Worm (Caenorhabditis elegans) whole organism, L3 larva: ENCODE measurements around the gene mltn-7.
A peak's percentile ranks its signal among the peaks of the same experiment; 100 is the strongest.

Experiments
- ZK546.5 ChIP-seq: sonication (generic microtip); optimal IDR thresholded peaks from 2 replicates; lab custom pipeline; 2017; ENCODE audit warnings: missing biosample characterization, missing genetic modification characterization
- aly-2 ChIP-seq: fragments of 150-350 bp; optimal IDR thresholded peaks from 2 replicates; lab custom pipeline; 2014; ENCODE audit warnings: missing biosample characterization, missing genetic modification characterization
- ama-1 ChIP-seq: fragments of 150-350 bp; optimal IDR thresholded peaks from 2 replicates; lab custom pipeline; 2018
- ceh-16 ChIP-seq: sonication (generic microtip); optimal IDR thresholded peaks from 2 replicates; lab custom pipeline; 2017; ENCODE audit warnings: missing biosample characterization, missing genetic modification characterization
- ceh-28 ChIP-seq: fragments of 150-350 bp; optimal IDR thresholded peaks from 2 replicates; lab custom pipeline; 2014; ENCODE audit warnings: missing biosample characterization, missing genetic modification reagents, missing genetic modification characterization
- ceh-9 ChIP-seq: sonication (generic microtip); optimal IDR thresholded peaks from 2 replicates; lab custom pipeline; 2018; ENCODE audit warnings: missing biosample characterization, missing genetic modification characterization
- egl-5 ChIP-seq: fragments of 150-350 bp; optimal IDR thresholded peaks from 2 replicates; lab custom pipeline; 2017; ENCODE audit warnings: missing biosample characterization, missing genetic modification reagents, missing genetic modification characterization, inconsistent platforms
- elt-1 ChIP-seq: fragments of 150-350 bp; optimal IDR thresholded peaks from 2 replicates; lab custom pipeline; 2014; ENCODE audit warnings: missing biosample characterization, missing genetic modification characterization
- elt-2 ChIP-seq: sonication (generic microtip); optimal IDR thresholded peaks from 2 replicates; lab custom pipeline; 2016; ENCODE audit warnings: missing genetic modification reagents, mild to moderate bottlenecking, missing genetic modification characterization, missing compliant biosample characterization
- elt-3 ChIP-seq, 3 experiments: fragments of 150-350 bp in 1 of 3; sonication (generic microtip) in 2 of 3; optimal IDR thresholded peaks; 2 replicates in 2 of 3; 4 replicates in 1 of 3; lab custom pipeline; 2014 to 2017; ENCODE audit warnings: missing biosample characterization in 3 of 3, missing genetic modification characterization in 3 of 3
- eor-1 ChIP-seq, 2 experiments: fragments of 150-350 bp; optimal IDR thresholded peaks; 2 replicates each; lab custom pipeline; 2014 to 2018; ENCODE audit warnings: missing biosample characterization in 2 of 2, missing genetic modification characterization in 2 of 2
- fkh-2 ChIP-seq: fragments of 150-350 bp; optimal IDR thresholded peaks from 2 replicates; lab custom pipeline; 2014; ENCODE audit warnings: missing biosample characterization, missing genetic modification reagents, missing genetic modification characterization
- hmg-11 ChIP-seq: sonication (generic microtip); optimal IDR thresholded peaks from 2 replicates; lab custom pipeline; 2016; ENCODE audit warnings: missing genetic modification characterization, missing compliant biosample characterization
- jun-1 ChIP-seq: fragments of 150-350 bp; optimal IDR thresholded peaks from 2 replicates; lab custom pipeline; 2014; ENCODE audit warnings: missing biosample characterization, missing genetic modification reagents, missing genetic modification characterization
- lin-15B ChIP-seq: fragments of 150-350 bp; optimal IDR thresholded peaks from 2 replicates; lab custom pipeline; 2014; ENCODE audit warnings: missing biosample characterization, missing genetic modification characterization
- lin-39 ChIP-seq: fragments of 150-350 bp; optimal IDR thresholded peaks from 2 replicates; lab custom pipeline; 2018; ENCODE audit warnings: missing biosample characterization, missing genetic modification reagents, missing genetic modification characterization
- lsy-12 ChIP-seq: sonication (generic microtip); optimal IDR thresholded peaks from 2 replicates; lab custom pipeline; 2016; ENCODE audit warnings: mild to moderate bottlenecking, missing genetic modification characterization, missing compliant biosample characterization
- mml-1 ChIP-seq: fragments of 150-350 bp; sonication (generic microtip); optimal IDR thresholded peaks from 3 replicates; lab custom pipeline; 2014; ENCODE audit warnings: missing biosample characterization, missing genetic modification characterization
- nfya-1 ChIP-seq: sonication (generic microtip); optimal IDR thresholded peaks from 2 replicates; lab custom pipeline; 2017; ENCODE audit warnings: missing genetic modification characterization, mild to moderate bottlenecking, missing compliant biosample characterization, antibody characterized with exemption, moderate library complexity; ENCODE audit not compliant: insufficient read depth
- nhr-11 ChIP-seq: fragments of 150-350 bp; optimal IDR thresholded peaks from 2 replicates; lab custom pipeline; 2014; ENCODE audit warnings: missing biosample characterization, missing genetic modification characterization
- nhr-12 ChIP-seq: fragments of 150-350 bp; optimal IDR thresholded peaks from 2 replicates; lab custom pipeline; 2014; ENCODE audit warnings: missing biosample characterization, missing genetic modification characterization
- nhr-23 ChIP-seq: fragments of 150-350 bp; optimal IDR thresholded peaks from 2 replicates; lab custom pipeline; 2014; ENCODE audit warnings: missing biosample characterization, missing genetic modification reagents, missing genetic modification characterization
- nhr-25 ChIP-seq: sonication (generic microtip); optimal IDR thresholded peaks from 2 replicates; lab custom pipeline; 2017; ENCODE audit warnings: missing biosample characterization, missing genetic modification characterization
- nhr-76 ChIP-seq: fragments of 150-350 bp; sonication (generic microtip); optimal IDR thresholded peaks from 5 replicates; lab custom pipeline; 2014; ENCODE audit warnings: missing biosample characterization, missing genetic modification characterization
- nhr-77 ChIP-seq: fragments of 150-350 bp; optimal IDR thresholded peaks from 2 replicates; lab custom pipeline; 2014; ENCODE audit warnings: missing biosample characterization, missing genetic modification characterization
- pha-4 ChIP-seq: fragments of 150-350 bp; optimal IDR thresholded peaks from 2 replicates; lab custom pipeline; 2014; ENCODE audit warnings: missing biosample characterization, missing genetic modification reagents, missing genetic modification characterization
- pqm-1 ChIP-seq: fragments of 150-350 bp; optimal IDR thresholded peaks from 2 replicates; lab custom pipeline; 2017; ENCODE audit warnings: missing biosample characterization, missing genetic modification characterization, inconsistent platforms
- sea-2 ChIP-seq: fragments of 150-350 bp; sonication (generic microtip); optimal IDR thresholded peaks from 4 replicates; lab custom pipeline; 2014; ENCODE audit warnings: missing biosample characterization, missing genetic modification reagents, missing genetic modification characterization
- skn-1 ChIP-seq: fragments of 150-350 bp; optimal IDR thresholded peaks from 2 replicates; lab custom pipeline; 2014; ENCODE audit warnings: missing biosample characterization, missing genetic modification characterization
- snpc-4 ChIP-seq: fragments of 150-350 bp; optimal IDR thresholded peaks from 2 replicates; lab custom pipeline; 2014; ENCODE audit warnings: missing biosample characterization, missing genetic modification characterization
- unc-39 ChIP-seq: sonication (generic microtip); optimal IDR thresholded peaks from 4 replicates; lab custom pipeline; 2017; ENCODE audit warnings: missing biosample characterization, missing genetic modification characterization
- unc-62 ChIP-seq: fragments of 150-350 bp; sonication (generic microtip); optimal IDR thresholded peaks from 4 replicates; lab custom pipeline; 2014; ENCODE audit warnings: missing biosample characterization, missing genetic modification reagents, missing genetic modification characterization
- ztf-11 ChIP-seq: fragments of 150-350 bp; optimal IDR thresholded peaks from 2 replicates; lab custom pipeline; 2014; ENCODE audit warnings: missing biosample characterization, missing genetic modification characterization

The mltn-7 gene

DNA sequence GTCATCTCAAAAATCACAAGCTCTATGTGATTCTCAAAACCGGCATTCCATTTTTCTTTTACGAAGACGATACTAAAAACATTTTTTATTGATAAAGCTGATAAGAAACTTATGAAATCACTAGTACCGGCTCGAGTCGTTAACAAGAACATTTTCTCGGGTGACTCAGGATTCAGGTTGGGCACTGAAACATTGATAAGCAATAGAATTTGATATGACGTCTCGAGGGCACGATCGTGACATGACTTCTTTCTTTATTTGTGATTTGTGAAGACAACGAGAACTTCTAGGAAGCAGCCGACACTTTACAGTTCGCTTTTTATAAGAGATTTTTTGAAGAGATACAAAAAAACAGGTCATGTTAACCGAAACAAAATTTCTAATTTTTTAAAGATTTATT is 36.4 kb upstream of the mltn-7 start:
- TF ChIP-seq pqm-1 (tag; lab: Kevin White, UChicago) (peak; percentile 95), ceh-16 (tag; lab: Kevin White, UChicago) (no peak), jun-1 (tag; lab: Kevin White, UChicago) (peak; percentile 81), snpc-4 (peak; percentile 20), nfya-1 (tag; lab: Kevin White, UChicago) (no peak), elt-2 (tag; lab: Kevin White, UChicago) (peak; percentile 98), pha-4 (tag; lab: Kevin White, UChicago) (peak; percentile 33)

DNA sequence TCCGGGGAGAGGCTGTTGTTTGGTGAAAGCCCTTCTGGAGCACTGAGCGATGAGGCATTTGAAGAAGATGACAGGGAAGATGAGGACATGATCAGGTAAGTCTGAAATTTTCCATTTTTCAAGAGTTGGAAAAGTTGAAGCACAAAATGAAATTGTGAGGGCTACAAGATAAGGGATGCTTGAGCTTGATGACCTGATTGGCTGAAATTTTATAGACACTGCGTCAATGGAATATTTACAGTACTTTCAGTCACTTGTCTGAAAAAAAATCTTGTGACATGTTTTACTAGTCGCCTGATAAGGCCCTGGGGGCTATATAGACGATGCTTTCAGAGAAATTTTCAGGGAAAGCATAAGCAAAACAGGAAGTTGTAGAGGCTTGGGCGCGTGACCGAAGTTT is 33.8 kb upstream of the mltn-7 start, which contains the start of gene dmd-8:
Gene dmd-8, minus strand, starts transcription at position 101 of the 400 bp plus-strand sequence.
- TF ChIP-seq lsy-12 (tag; lab: Kevin White, UChicago) = no peak
- no peak for TF ChIP-seq unc-39 (tag; lab: Kevin White, UChicago)
- no peak for TF ChIP-seq mml-1 (tag; lab: Kevin White, UChicago)
- no peak for TF ChIP-seq unc-62 (GFP tag; lab: Kevin White, UChicago)
- no peak for TF ChIP-seq nhr-77 (tag; lab: Kevin White, UChicago)
- no peak for TF ChIP-seq ztf-11 (tag; lab: Kevin White, UChicago)
- TF ChIP-seq ceh-28 (tag; lab: Kevin White, UChicago) = no peak
- TF ChIP-seq nhr-12 (tag; lab: Kevin White, UChicago) = no peak
- no peak for TF ChIP-seq skn-1 (tag; lab: Kevin White, UChicago)
- TF ChIP-seq elt-3 (tag; optimal IDR thresholded peaks at IDR 0.05; lab: Kevin White, UChicago) = no peak
- no peak for TF ChIP-seq jun-1 (tag; lab: Kevin White, UChicago)
- no peak for TF ChIP-seq sea-2 (GFP tag; lab: Kevin White, UChicago)
- no peak for TF ChIP-seq ceh-9
- TF ChIP-seq eor-1 (tag; optimal IDR thresholded peaks at IDR 0.05; lab: Kevin White, UChicago) = no peak

DNA sequence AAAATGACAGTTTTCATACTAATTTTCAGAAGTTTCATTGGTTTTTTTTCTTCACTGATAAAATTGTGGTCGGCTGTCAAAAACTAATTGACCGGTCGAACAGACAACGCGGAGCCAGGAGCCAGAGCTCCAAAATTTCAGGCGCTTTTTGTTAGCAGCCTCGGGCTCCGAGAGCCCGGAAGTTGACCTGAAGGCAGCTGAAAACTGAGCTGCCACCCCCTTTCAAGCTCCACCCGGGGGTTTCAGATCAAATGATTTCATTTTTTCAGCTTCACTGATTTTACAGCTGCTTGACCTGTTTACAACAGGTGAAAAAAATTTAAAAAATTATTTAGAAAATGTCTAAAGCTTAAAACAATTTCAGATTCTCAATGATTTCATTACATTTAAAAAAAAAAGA is 27.8 kb upstream of the mltn-7 start:
- TF ChIP-seq skn-1 (tag; lab: Kevin White, UChicago) (no peak), mml-1 (tag; lab: Kevin White, UChicago) (no peak), elt-1 (tag; lab: Kevin White, UChicago) (no peak), aly-2 (tag; lab: Kevin White, UChicago) (no peak), nhr-25 (tag; lab: Kevin White, UChicago) (no peak), snpc-4 (no peak), lin-15B (tag; lab: Kevin White, UChicago) (no peak), nfya-1 (tag; lab: Kevin White, UChicago) (no peak), elt-3 (tag; optimal IDR thresholded peaks at IDR 0.05; lab: Kevin White, UChicago) (no peak), nhr-11 (tag; lab: Kevin White, UChicago) (no peak), jun-1 (tag; lab: Kevin White, UChicago) (no peak), egl-5 (tag; lab: Kevin White, UChicago) (no peak), nhr-12 (tag; lab: Kevin White, UChicago) (no peak)

DNA sequence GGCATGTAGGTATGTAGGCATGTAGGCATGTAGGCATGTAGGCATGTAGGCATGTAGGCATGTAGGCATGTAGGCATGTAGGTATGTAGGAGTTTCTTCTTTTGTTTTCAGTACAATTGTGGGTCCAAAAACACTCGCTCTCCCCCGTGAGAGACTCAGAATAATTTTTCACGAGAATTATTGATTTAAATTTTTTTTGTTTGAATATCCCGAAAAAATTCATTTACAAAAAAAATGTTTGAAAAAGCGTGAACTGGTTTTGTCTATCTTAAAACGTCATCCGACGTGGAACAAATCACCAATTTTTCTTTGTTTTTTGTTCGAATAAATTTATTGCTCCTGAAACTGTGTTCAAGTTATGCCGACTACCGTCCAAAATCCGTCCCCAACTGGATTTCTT is 27.0 kb upstream of the mltn-7 start, which contains the start of gene wago-10:
Gene wago-10, plus strand, starts transcription at position 301 of the 400 bp plus-strand sequence.
- no peak for TF ChIP-seq nhr-23 (tag; lab: Kevin White, UChicago)
- no peak for TF ChIP-seq ceh-16 (tag; lab: Kevin White, UChicago)
- no peak for TF ChIP-seq nhr-25 (tag; lab: Kevin White, UChicago)
- TF ChIP-seq skn-1 (tag; lab: Kevin White, UChicago) = no peak
- no peak for TF ChIP-seq fkh-2 (tag; lab: Kevin White, UChicago)
- no peak for TF ChIP-seq hmg-11 (tag; lab: Kevin White, UChicago)
- no peak for TF ChIP-seq nhr-76 (tag; lab: Kevin White, UChicago)
- no peak for TF ChIP-seq ama-1 (lab: Kevin White, UChicago)
- no peak for TF ChIP-seq nhr-77 (tag; lab: Kevin White, UChicago)
- no peak for TF ChIP-seq lin-39 (tag; lab: Kevin White, UChicago)
- no peak for TF ChIP-seq ceh-9
- no peak for TF ChIP-seq ZK546.5 (tag; lab: Kevin White, UChicago)
- TF ChIP-seq lsy-12 (tag; lab: Kevin White, UChicago) = no peak
- TF ChIP-seq nhr-12 (tag; lab: Kevin White, UChicago) = no peak
- TF ChIP-seq nhr-11 (tag; lab: Kevin White, UChicago) = no peak
- TF ChIP-seq unc-39 (tag; lab: Kevin White, UChicago) = no peak
- TF ChIP-seq pqm-1 (tag; lab: Kevin White, UChicago) = no peak
- TF ChIP-seq mml-1 (tag; lab: Kevin White, UChicago) = no peak
